Fruit fly (Drosophila melanogaster) whole organism, embryonic: ENCODE measurements around the gene Tsf2.
A peak's percentile ranks its signal among the peaks of the same experiment; 100 is the strongest.

Experiments
- CG10543 ChIP-seq: fragments of 200-800 bp; sonication (Bioruptor generic); optimal IDR thresholded peaks from 3 replicates; lab custom pipeline; 2017; ENCODE audit warnings: missing biosample characterization, mild to moderate bottlenecking, missing genetic modification characterization, moderate library complexity
- CG10565 ChIP-seq: fragments of 200-800 bp; sonication (Bioruptor generic); optimal IDR thresholded peaks from 3 replicates; lab custom pipeline; 2016; ENCODE audit warnings: missing biosample characterization, mild to moderate bottlenecking, missing genetic modification characterization
- CG11504 ChIP-seq: fragments of 200-800 bp; sonication (Bioruptor generic); optimal IDR thresholded peaks from 3 replicates; lab custom pipeline; 2019; ENCODE audit warnings: missing biosample characterization, mild to moderate bottlenecking, missing genetic modification characterization, moderate library complexity
- CG11560 ChIP-seq: fragments of 200-800 bp; sonication (Bioruptor generic); IDR thresholded peaks from 3 replicates; pipeline ENCODE4 v1.3.6; 2022; ENCODE audit warnings: missing biosample characterization, missing genetic modification characterization
- CG12744 ChIP-seq: fragments of 200-800 bp; sonication (Bioruptor generic); optimal IDR thresholded peaks from 2 replicates; lab custom pipeline; 2016; ENCODE audit warnings: missing biosample characterization, missing genetic modification characterization
- CG13894 ChIP-seq: fragments of 200-800 bp; sonication (Bioruptor generic); optimal IDR thresholded peaks from 3 replicates; lab custom pipeline; 2018; ENCODE audit warnings: missing biosample characterization, mild to moderate bottlenecking, missing genetic modification characterization, moderate library complexity
- CG15601 ChIP-seq: fragments of 200-800 bp; sonication (Bioruptor generic); optimal IDR thresholded peaks from 3 replicates; lab custom pipeline; 2019; ENCODE audit warnings: missing biosample characterization, mild to moderate bottlenecking, missing genetic modification characterization, moderate library complexity
- CG15696 ChIP-seq: fragments of 200-800 bp; sonication (Bioruptor generic); optimal IDR thresholded peaks from 2 replicates; lab custom pipeline; 2019; ENCODE audit warnings: missing biosample characterization, mild to moderate bottlenecking, missing genetic modification characterization, moderate library complexity
- CG2199 ChIP-seq: fragments of 200-800 bp; sonication (Bioruptor generic); IDR thresholded peaks from 3 replicates; pipeline ENCODE4 v1.3.6; 2022; ENCODE audit warnings: missing biosample characterization, missing genetic modification characterization
- CG2889 ChIP-seq: fragments of 200-800 bp; sonication (Bioruptor generic); IDR thresholded peaks from 3 replicates; pipeline ENCODE4 v1.3.6; 2022; ENCODE audit warnings: missing biosample characterization, missing genetic modification characterization
- CG3838 ChIP-seq: fragments of 200-800 bp; sonication (Bioruptor generic); optimal IDR thresholded peaks from 3 replicates; lab custom pipeline; 2016; ENCODE audit warnings: missing biosample characterization, missing genetic modification characterization
- CG42726 ChIP-seq: fragments of 200-800 bp; sonication (Bioruptor generic); IDR thresholded peaks from 2 replicates; pipeline ENCODE4 v1.3.6; 2022; ENCODE audit warnings: missing biosample characterization, missing genetic modification characterization; ENCODE audit not compliant: partially characterized antibody
- CG4328 ChIP-seq: fragments of 200-800 bp; sonication (Bioruptor generic); optimal IDR thresholded peaks from 3 replicates; lab custom pipeline; 2017; ENCODE audit warnings: missing biosample characterization, missing genetic modification reagents, missing genetic modification characterization
- CG4360 ChIP-seq: fragments of 200-800 bp; sonication (Bioruptor generic); IDR thresholded peaks from 2 replicates; pipeline ENCODE4 v1.3.6; 2022; ENCODE audit warnings: missing biosample characterization, missing genetic modification characterization
- CG4854 ChIP-seq: fragments of 200-800 bp; sonication (Bioruptor generic); optimal IDR thresholded peaks from 2 replicates; lab custom pipeline; 2016; ENCODE audit warnings: missing biosample characterization, missing genetic modification characterization, inconsistent platforms
- CG6854 ChIP-seq: fragments of 200-800 bp; sonication (Bioruptor generic); optimal IDR thresholded peaks from 3 replicates; lab custom pipeline; 2017; ENCODE audit warnings: missing biosample characterization, mild to moderate bottlenecking, missing genetic modification characterization
- CG7963 ChIP-seq: fragments of 200-800 bp; sonication (Bioruptor generic); IDR thresholded peaks from 3 replicates; pipeline ENCODE4 v1.3.6; 2022; ENCODE audit warnings: missing biosample characterization, missing genetic modification characterization; ENCODE audit not compliant: partially characterized antibody
- CG7987 ChIP-seq: fragments of 200-800 bp; sonication (Bioruptor generic); optimal IDR thresholded peaks from 2 replicates; lab custom pipeline; 2018; ENCODE audit warnings: missing biosample characterization, mild to moderate bottlenecking, missing genetic modification characterization, moderate library complexity
- CG9437 ChIP-seq: fragments of 200-800 bp; sonication (Bioruptor generic); optimal IDR thresholded peaks from 2 replicates; lab custom pipeline; 2018; ENCODE audit warnings: missing biosample characterization, mild to moderate bottlenecking, missing genetic modification characterization
- CG9876 ChIP-seq: fragments of 200-800 bp; sonication (Bioruptor generic); optimal IDR thresholded peaks from 2 replicates; lab custom pipeline; 2016; ENCODE audit warnings: missing biosample characterization, missing genetic modification characterization
- Deaf1 ChIP-seq: fragments of 200-800 bp; optimal IDR thresholded peaks from 3 replicates; lab custom pipeline; 2019; ENCODE audit warnings: missing biosample characterization, mild to moderate bottlenecking, missing genetic modification characterization, moderate library complexity
- Eip74EF ChIP-seq, 2 experiments: fragments of 200-800 bp in 1 of 2; fragments of >200 bp in 1 of 2; sonication (Bioruptor generic) in 1 of 2; optimal IDR thresholded peaks; 2 replicates each; lab custom pipeline; 2017 to 2019; ENCODE audit warnings: missing biosample characterization in 2 of 2, missing genetic modification characterization in 2 of 2, mild to moderate bottlenecking in 1 of 2, moderate library complexity in 1 of 2
- Elba2 ChIP-seq: fragments of 200-800 bp; sonication (Bioruptor generic); optimal IDR thresholded peaks from 3 replicates; lab custom pipeline; 2016; ENCODE audit warnings: missing biosample characterization, missing genetic modification characterization
- HLH4C ChIP-seq: fragments of 200-800 bp; sonication (Bioruptor generic); IDR thresholded peaks from 3 replicates; pipeline ENCODE4 v1.3.6; 2022; ENCODE audit warnings: missing biosample characterization, missing genetic modification characterization; ENCODE audit not compliant: partially characterized antibody
- Hr39 ChIP-seq: fragments of >200 bp; optimal IDR thresholded peaks from 2 replicates; lab custom pipeline; 2017
- Neu2 ChIP-seq: fragments of 200-800 bp; sonication (Bioruptor generic); optimal IDR thresholded peaks from 3 replicates; lab custom pipeline; 2016; ENCODE audit warnings: missing biosample characterization, missing genetic modification characterization, borderline replicate concordance
- Sry-δ ChIP-seq: fragments of 200-800 bp; sonication (Bioruptor generic); optimal IDR thresholded peaks from 2 replicates; lab custom pipeline; 2016; ENCODE audit warnings: missing biosample characterization, missing genetic modification characterization
- ara ChIP-seq: fragments of 200-800 bp; sonication (Bioruptor generic); IDR thresholded peaks from 2 replicates; pipeline ENCODE4 v1.3.6; 2022; ENCODE audit warnings: missing biosample characterization, missing genetic modification characterization
- caup ChIP-seq: fragments of 200-800 bp; sonication (Bioruptor generic); optimal IDR thresholded peaks from 3 replicates; lab custom pipeline; 2017; ENCODE audit warnings: missing biosample characterization, mild to moderate bottlenecking, missing genetic modification characterization, moderate library complexity; ENCODE audit not compliant: severe bottlenecking
- chif ChIP-seq, 2 experiments: fragments of 200-800 bp; sonication (Bioruptor generic); optimal IDR thresholded peaks; 3 replicates each; lab custom pipeline; 2016; ENCODE audit warnings: missing biosample characterization in 2 of 2, missing genetic modification characterization in 2 of 2
- chinmo ChIP-seq: fragments of 200-800 bp; sonication (Bioruptor generic); IDR thresholded peaks from 4 replicates; pipeline ENCODE4 v1.3.6; 2022; ENCODE audit warnings: missing biosample characterization, missing genetic modification characterization; ENCODE audit not compliant: partially characterized antibody
- croc ChIP-seq: fragments of 200-800 bp; sonication (Bioruptor generic); conservative IDR thresholded peaks from 3 replicates; pipeline ENCODE4 v1.3.6; 2022; ENCODE audit warnings: missing biosample characterization, missing genetic modification characterization
- crol ChIP-seq: fragments of 200-800 bp; sonication (Bioruptor generic); IDR thresholded peaks from 2 replicates; pipeline ENCODE4 v1.3.6; 2022; ENCODE audit warnings: missing biosample characterization, missing genetic modification characterization
- dpn ChIP-seq, 2 experiments: fragments of 200-800 bp; sonication (Bioruptor generic); optimal IDR thresholded peaks; 3 replicates each; lab custom pipeline; 2016; ENCODE audit warnings: missing biosample characterization in 2 of 2, missing genetic modification characterization in 2 of 2
- ems ChIP-seq: fragments of 200-800 bp; sonication (Bioruptor generic); optimal IDR thresholded peaks from 3 replicates; lab custom pipeline; 2016; ENCODE audit warnings: missing biosample characterization, missing genetic modification characterization
- eve ChIP-seq, 2 experiments: fragments of >200 bp; optimal IDR thresholded peaks; 2 replicates each; lab custom pipeline; 2017; ENCODE audit warnings: missing biosample characterization in 2 of 2, missing genetic modification characterization in 2 of 2
- fd96Cb ChIP-seq: fragments of 200-800 bp; sonication (Bioruptor generic); optimal IDR thresholded peaks from 2 replicates; lab custom pipeline; 2018; ENCODE audit warnings: missing biosample characterization, mild to moderate bottlenecking, missing genetic modification characterization, moderate library complexity
- grn ChIP-seq: fragments of 200-800 bp; sonication (Bioruptor generic); optimal IDR thresholded peaks from 3 replicates; lab custom pipeline; 2017; ENCODE audit warnings: missing biosample characterization, missing genetic modification characterization
- gt ChIP-seq: fragments of 200-800 bp; sonication (Bioruptor generic); IDR thresholded peaks from 2 replicates; pipeline ENCODE4 v1.3.6; 2022; ENCODE audit warnings: missing biosample characterization, missing genetic modification characterization
- hth ChIP-seq: fragments of >200 bp; optimal IDR thresholded peaks from 2 replicates; lab custom pipeline; 2017; ENCODE audit warnings: inconsistent platforms
- maf-S ChIP-seq: fragments of 200-800 bp; sonication (Bioruptor generic); optimal IDR thresholded peaks from 2 replicates; lab custom pipeline; 2016; ENCODE audit warnings: missing biosample characterization, missing genetic modification characterization
- mirr ChIP-seq: fragments of 200-800 bp; sonication (Bioruptor generic); optimal IDR thresholded peaks from 3 replicates; lab custom pipeline; 2018; ENCODE audit warnings: missing biosample characterization, mild to moderate bottlenecking, missing genetic modification characterization
- otp ChIP-seq: fragments of 200-800 bp; sonication (Bioruptor generic); IDR thresholded peaks from 3 replicates; pipeline ENCODE4, ENCODE4 v1.3.6; 2022; ENCODE audit warnings: missing biosample characterization, missing genetic modification characterization
- pum ChIP-seq: fragments of 200-800 bp; sonication (Bioruptor generic); optimal IDR thresholded peaks from 2 replicates; lab custom pipeline; 2016; ENCODE audit warnings: missing biosample characterization, missing genetic modification characterization
- sd ChIP-seq: fragments of 200-800 bp; sonication (Bioruptor generic); optimal IDR thresholded peaks from 3 replicates; lab custom pipeline; 2018; ENCODE audit warnings: missing biosample characterization, mild to moderate bottlenecking, missing genetic modification characterization, moderate library complexity
- sima ChIP-seq: fragments of 200-800 bp; sonication (Bioruptor generic); optimal IDR thresholded peaks from 2 replicates; lab custom pipeline; 2016; ENCODE audit warnings: missing biosample characterization, missing genetic modification characterization
- sr ChIP-seq: fragments of 200-800 bp; sonication (Bioruptor generic); IDR thresholded peaks from 3 replicates; pipeline ENCODE4 v1.3.6; 2022; ENCODE audit warnings: missing biosample characterization, missing genetic modification characterization
- sug ChIP-seq: fragments of 200-800 bp; optimal IDR thresholded peaks from 2 replicates; lab custom pipeline; 2019; ENCODE audit warnings: missing biosample characterization, mild to moderate bottlenecking, missing genetic modification characterization, moderate library complexity
- usp ChIP-seq: fragments of >200 bp; optimal IDR thresholded peaks from 2 replicates; lab custom pipeline; 2017; ENCODE audit warnings: missing biosample characterization, missing genetic modification characterization

The Tsf2 gene

DNA sequence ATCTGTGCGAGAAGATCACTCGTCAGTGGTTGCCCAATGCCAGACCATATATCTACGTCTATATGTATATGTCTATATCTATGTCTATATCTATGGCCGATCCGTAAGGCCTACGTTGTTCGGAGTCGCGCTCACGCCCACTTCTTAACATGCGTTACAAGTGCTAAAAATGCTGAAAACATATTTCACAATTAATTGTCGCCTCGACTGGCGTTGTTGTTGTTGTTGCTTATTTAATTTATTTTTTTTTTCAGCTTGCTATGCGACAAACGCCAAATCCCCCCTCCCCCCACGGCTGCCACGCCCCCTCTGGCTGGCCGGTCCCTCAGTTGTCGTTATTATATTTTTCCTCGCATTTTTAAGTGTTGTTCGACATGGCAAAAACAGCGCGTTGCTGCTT is 30.8 kb upstream of the Tsf2 start:
- TF ChIP-seq maf-S (GFP tag; lab: Kevin White, UChicago) (no peak), usp (no peak), ara (GFP tag; lab: Robert Waterston, UW) (peak; percentile 61), grn (no peak), CG2199 (GFP tag; lab: Robert Waterston, UW) (no peak), chif (GFP tag; optimal IDR thresholded peaks at IDR 0.05; lab: Kevin White, UChicago) (no peak), eve (GFP tag; optimal IDR thresholded peaks at IDR 0.05; lab: Kevin White, UChicago) (no peak), sd (tag; lab: Kevin White, UChicago) (peak; percentile 73), sr (peak; percentile 70; the same call in 2 of the 3 replicates), otp (GFP tag; lab: Robert Waterston, UW) (no peak), Hr39 (lab: Kevin White, UChicago) (peak; percentile 8), dpn (GFP tag; optimal IDR thresholded peaks at IDR 0.05; lab: Kevin White, UChicago) (no peak), sug (tag; lab: Kevin White, UChicago) (no peak), Sry-δ (GFP tag; lab: Kevin White, UChicago) (no peak), CG4854 (GFP tag; lab: Kevin White, UChicago) (no peak), chinmo (GFP tag; lab: Robert Waterston, UW) (0 out of 4 replicates have a peak, but pooled peaks have one; percentile 38), crol (GFP tag; lab: Robert Waterston, UW) (peak; percentile 8; the same call in 1 of the 2 replicates), CG7963 (GFP tag; lab: Robert Waterston, UW) (no peak), CG7987 (GFP tag; lab: Kevin White, UChicago) (no peak), caup (GFP tag; lab: Kevin White, UChicago) (peak; percentile 47), CG10543 (peak; percentile 25), Neu2 (no peak), CG3838 (GFP tag; lab: Kevin White, UChicago) (no peak), CG6854 (no peak), CG4328 (GFP tag; lab: Kevin White, UChicago) (peak; percentile 37), CG4360 (GFP tag; lab: Robert Waterston, UW) (peak; percentile 32; the same call in 1 of the 2 replicates), CG12744 (GFP tag; lab: Kevin White, UChicago) (no peak), hth (no peak), mirr (GFP tag; lab: Kevin White, UChicago) (peak; percentile 37), gt (GFP tag; lab: Robert Waterston, UW) (no peak), CG13894 (tag; lab: Kevin White, UChicago) (peak; percentile 78), CG9437 (GFP tag; lab: Kevin White, UChicago) (no peak)

- TF ChIP-seq Elba2 (GFP tag; lab: Kevin White, UChicago) (no peak), CG11504 (tag; lab: Kevin White, UChicago) (no peak), pum (GFP tag; lab: Kevin White, UChicago) (no peak), Deaf1 (tag; lab: Kevin White, UChicago) (no peak), fd96Cb (tag; lab: Kevin White, UChicago) (no peak), HLH4C (GFP tag; lab: Robert Waterston, UW) (no peak), CG9876 (GFP tag; lab: Kevin White, UChicago) (no peak), sima (GFP tag; lab: Kevin White, UChicago) (no peak), CG15601 (no peak), croc (no peak), Eip74EF (GFP tag; optimal IDR thresholded peaks at IDR 0.05; lab: Kevin White, UChicago) (no peak), ems (GFP tag; lab: Kevin White, UChicago) (no peak), CG15696 (tag; lab: Kevin White, UChicago) (no peak), CG2889 (no peak), CG11560 (tag; lab: Robert Waterston, UW) (no peak), CG42726 (no peak), CG10565 (GFP tag; lab: Kevin White, UChicago) (no peak)
Observed at dm6 chr3L:12559273-12559672, 25.7 kb upstream of the Tsf2 start.
